Worm (Caenorhabditis elegans) whole organism, L1 larva: ENCODE measurements around the gene Y45F10C.4.

Experiments
- ama-1 ChIP-seq: fragments of 150-350 bp; optimal IDR thresholded peaks from 2 replicates; lab custom pipeline; 2014
- blmp-1 ChIP-seq: fragments of 150-350 bp; optimal IDR thresholded peaks from 2 replicates; lab custom pipeline; 2014; ENCODE audit warnings: missing biosample characterization, missing genetic modification characterization
- elt-2 ChIP-seq: sonication (generic microtip); optimal IDR thresholded peaks from 2 replicates; lab custom pipeline; 2016; ENCODE audit warnings: missing genetic modification characterization, mild to moderate bottlenecking, inconsistent platforms, missing compliant biosample characterization, missing genetic modification reagents
- elt-3 ChIP-seq, 6 experiments: fragments of 150-350 bp in 1 of 6; sonication (generic microtip); optimal IDR thresholded peaks; 2 replicates each; lab custom pipeline; 2017 to 2018; ENCODE audit warnings: missing biosample characterization in 6 of 6, missing genetic modification characterization in 6 of 6, inconsistent platforms in 1 of 6
- lsy-2 ChIP-seq, 2 experiments: fragments of 150-350 bp; optimal IDR thresholded peaks; 2 replicates each; lab custom pipeline; 2014; ENCODE audit warnings: missing biosample characterization in 2 of 2, missing genetic modification characterization in 2 of 2
- mep-1 ChIP-seq: fragments of 150-350 bp; optimal IDR thresholded peaks from 2 replicates; lab custom pipeline; 2014; ENCODE audit warnings: missing biosample characterization, missing genetic modification characterization
- nhr-12 ChIP-seq: sonication (generic microtip); optimal IDR thresholded peaks from 2 replicates; lab custom pipeline; 2017; ENCODE audit warnings: missing biosample characterization, missing genetic modification characterization
- nhr-90 ChIP-seq: sonication (generic microtip); optimal IDR thresholded peaks from 2 replicates; lab custom pipeline; 2016; ENCODE audit warnings: mild to moderate bottlenecking, missing genetic modification characterization, missing compliant biosample characterization; ENCODE audit not compliant: poor library complexity
- pqm-1 ChIP-seq: sonication (generic microtip); optimal IDR thresholded peaks from 3 replicates; lab custom pipeline; 2017; ENCODE audit warnings: missing biosample characterization, missing genetic modification characterization
- tbx-2 ChIP-seq: sonication (generic microtip); optimal IDR thresholded peaks from 2 replicates; lab custom pipeline; 2016; ENCODE audit warnings: missing genetic modification characterization, missing compliant biosample characterization

- TF ChIP-seq lsy-2 (tag; optimal IDR thresholded peaks at IDR 0.05; lab: Kevin White, UChicago) = no peak
- no peak for TF ChIP-seq nhr-90
- TF ChIP-seq tbx-2 (tag; lab: Kevin White, UChicago) = no peak
- no peak for TF ChIP-seq ama-1 (lab: Kevin White, UChicago)
- no peak for TF ChIP-seq pqm-1 (tag; lab: Kevin White, UChicago)
- TF ChIP-seq elt-3 (tag; optimal IDR thresholded peaks at IDR 0.05; lab: Kevin White, UChicago) = no peak
- TF ChIP-seq nhr-12 (tag; lab: Kevin White, UChicago) = no peak
- no peak for TF ChIP-seq blmp-1 (tag; lab: Kevin White, UChicago)
- TF ChIP-seq mep-1 = no peak
- no peak for TF ChIP-seq elt-2 (tag; lab: Kevin White, UChicago)
Measured at ce11 chrIV:13709069-13709640, 45.2 kb upstream of the Y45F10C.4 start.
